Worm (Caenorhabditis elegans) whole organism, young adult: ENCODE measurements around the gene ZK377.15.

Source experiments
- B0261.1 ChIP-seq: sonication (generic microtip); optimal IDR thresholded peaks from 2 replicates; lab custom pipeline; 2016; ENCODE audit warnings: mild to moderate bottlenecking, missing genetic modification characterization, moderate library complexity, missing compliant biosample characterization
- F22D6.2 ChIP-seq: sonication (generic microtip); optimal IDR thresholded peaks from 2 replicates; lab custom pipeline; 2016; ENCODE audit warnings: mild to moderate bottlenecking, missing genetic modification characterization, missing compliant biosample characterization
- F55B11.4 ChIP-seq: sonication (generic microtip); optimal IDR thresholded peaks from 2 replicates; lab custom pipeline; 2016; ENCODE audit warnings: missing compliant biosample characterization, missing genetic modification characterization, borderline replicate concordance; ENCODE audit not compliant: insufficient read depth
- ceh-58 ChIP-seq: fragments of 200-800 bp; sonication (Bioruptor generic); IDR thresholded peaks from 2 replicates; pipeline ENCODE4 v1.3.6; 2022; ENCODE audit warnings: missing genetic modification characterization, missing compliant biosample characterization
- lin-40 ChIP-seq: sonication (generic microtip); optimal IDR thresholded peaks from 2 replicates; lab custom pipeline; 2016; ENCODE audit warnings: missing genetic modification characterization, mild to moderate bottlenecking, missing compliant biosample characterization, missing genotype, missing genetic modification reagents
- madf-8 ChIP-seq: fragments of 200-800 bp; sonication (Bioruptor generic); conservative IDR thresholded peaks from 2 replicates; pipeline ENCODE4 v1.3.6; 2022; ENCODE audit warnings: missing genetic modification reagents, missing genetic modification characterization, missing compliant biosample characterization
- pha-4 ChIP-seq: fragments of 150-350 bp; sonication (generic microtip); optimal IDR thresholded peaks from 2 replicates; lab custom pipeline; 2014; ENCODE audit warnings: missing biosample characterization, missing genetic modification reagents, missing genetic modification characterization

- TF ChIP-seq madf-8 (GFP tag; lab: Robert Waterston, UW) = no peak
- no peak for TF ChIP-seq lin-40 (tag; lab: Kevin White, UChicago)
- TF ChIP-seq ceh-58 = no peak
- TF ChIP-seq pha-4 (tag; lab: Kevin White, UChicago) = no peak
- no peak for TF ChIP-seq F55B11.4 (tag; lab: Kevin White, UChicago)
- TF ChIP-seq B0261.1 (tag; lab: Kevin White, UChicago) = no peak
- TF ChIP-seq F22D6.2 (tag; lab: Kevin White, UChicago) = no peak
These were observed 40.9 kb upstream of the ZK377.15 start for ce11 chrX:3506556-3506955.
